Worm (Caenorhabditis elegans) whole organism, L3 larva: ENCODE results near the gene F55B11.2.

Experiments used
- elt-3 ChIP-seq, 3 experiments: fragments of 150-350 bp in 1 of 3; sonication (generic microtip) in 2 of 3; optimal IDR thresholded peaks; 2 replicates in 2 of 3; 4 replicates in 1 of 3; lab custom pipeline; 2014 to 2017; ENCODE audit warnings: missing biosample characterization in 3 of 3, missing genetic modification characterization in 3 of 3
- fkh-10 ChIP-seq: sonication (generic microtip); optimal IDR thresholded peaks from 2 replicates; lab custom pipeline; 2017; ENCODE audit warnings: missing biosample characterization, missing genetic modification reagents, missing genetic modification characterization
- nhr-237 ChIP-seq: fragments of 150-350 bp; optimal IDR thresholded peaks from 2 replicates; lab custom pipeline; 2014; ENCODE audit warnings: missing biosample characterization, missing genetic modification characterization
- nhr-76 ChIP-seq: fragments of 150-350 bp; sonication (generic microtip); optimal IDR thresholded peaks from 5 replicates; lab custom pipeline; 2014; ENCODE audit warnings: missing biosample characterization, missing genetic modification characterization
- sea-2 ChIP-seq: fragments of 150-350 bp; sonication (generic microtip); optimal IDR thresholded peaks from 4 replicates; lab custom pipeline; 2014; ENCODE audit warnings: missing biosample characterization, missing genetic modification reagents, missing genetic modification characterization
- skn-1 ChIP-seq: fragments of 150-350 bp; optimal IDR thresholded peaks from 2 replicates; lab custom pipeline; 2014; ENCODE audit warnings: missing biosample characterization, missing genetic modification characterization
- snpc-4 ChIP-seq: fragments of 150-350 bp; optimal IDR thresholded peaks from 2 replicates; lab custom pipeline; 2014; ENCODE audit warnings: missing biosample characterization, missing genetic modification characterization
- unc-39 ChIP-seq: sonication (generic microtip); optimal IDR thresholded peaks from 4 replicates; lab custom pipeline; 2017; ENCODE audit warnings: missing biosample characterization, missing genetic modification characterization
- unc-62 ChIP-seq: fragments of 150-350 bp; sonication (generic microtip); optimal IDR thresholded peaks from 4 replicates; lab custom pipeline; 2014; ENCODE audit warnings: missing biosample characterization, missing genetic modification reagents, missing genetic modification characterization
- ztf-11 ChIP-seq: fragments of 150-350 bp; optimal IDR thresholded peaks from 2 replicates; lab custom pipeline; 2014; ENCODE audit warnings: missing biosample characterization, missing genetic modification characterization

- TF ChIP-seq ztf-11 (tag; lab: Kevin White, UChicago) (no peak), nhr-76 (tag; lab: Kevin White, UChicago) (no peak), nhr-237 (tag; lab: Kevin White, UChicago) (no peak), elt-3 (tag; optimal IDR thresholded peaks at IDR 0.05; lab: Kevin White, UChicago) (no peak), snpc-4 (tag; lab: Kevin White, UChicago) (no peak), sea-2 (GFP tag; lab: Kevin White, UChicago) (no peak), skn-1 (tag; lab: Kevin White, UChicago) (no peak), unc-39 (no peak), unc-62 (no peak), fkh-10 (GFP tag; lab: Kevin White, UChicago) (no peak)
Measured at ce11 chrIV:14413386-14413785, 9.7 kb downstream of the F55B11.2 start.
